Worm (Caenorhabditis elegans) whole organism, mixed stage, embryonic: ENCODE measurements around the gene F55C9.11.

Experiments used
- elt-1 ChIP-seq: sonication (generic microtip); optimal IDR thresholded peaks from 2 replicates; lab custom pipeline; 2017; ENCODE audit warnings: missing genetic modification characterization, mild to moderate bottlenecking, missing compliant biosample characterization, antibody characterized with exemption, moderate library complexity, borderline replicate concordance; ENCODE audit not compliant: insufficient read depth
- unc-39 ChIP-seq: fragments of 150-350 bp; optimal IDR thresholded peaks from 2 replicates; lab custom pipeline; 2014; ENCODE audit warnings: missing biosample characterization, missing genetic modification characterization

ce11 chrV:19329263-19329662, 19.8 kb upstream of the F55C9.11 start, which contains the start of gene fbxb-65:
- TF ChIP-seq unc-39 (tag; lab: Kevin White, UChicago) (no peak), elt-1 (no peak)
